Worm (Caenorhabditis elegans) whole organism, young adult: ENCODE data around the gene rbm-26.

Experiments
- B0019.2 ChIP-seq: fragments of 200-800 bp; sonication (Bioruptor generic); conservative IDR thresholded peaks from 2 replicates; pipeline ENCODE4 v1.3.6; 2022; ENCODE audit warnings: missing genetic modification reagents, missing genetic modification characterization, missing compliant biosample characterization
- B0035.1 ChIP-seq: sonication (generic microtip); optimal IDR thresholded peaks from 2 replicates; lab custom pipeline; 2016; ENCODE audit warnings: missing genetic modification characterization, mild to moderate bottlenecking, missing compliant biosample characterization, missing genotype, missing genetic modification reagents
- B0261.1 ChIP-seq: sonication (generic microtip); optimal IDR thresholded peaks from 2 replicates; lab custom pipeline; 2016; ENCODE audit warnings: mild to moderate bottlenecking, missing genetic modification characterization, moderate library complexity, missing compliant biosample characterization
- F22D6.2 ChIP-seq: sonication (generic microtip); optimal IDR thresholded peaks from 2 replicates; lab custom pipeline; 2016; ENCODE audit warnings: mild to moderate bottlenecking, missing genetic modification characterization, missing compliant biosample characterization
- F33H1.4 ChIP-seq: fragments of 200-800 bp; sonication (Bioruptor generic); IDR thresholded peaks from 2 replicates; pipeline ENCODE4 v1.3.6; 2022; ENCODE audit warnings: missing genetic modification reagents, missing genetic modification characterization, missing compliant biosample characterization
- F55B11.4 ChIP-seq: sonication (generic microtip); optimal IDR thresholded peaks from 2 replicates; lab custom pipeline; 2016; ENCODE audit warnings: missing compliant biosample characterization, missing genetic modification characterization, borderline replicate concordance; ENCODE audit not compliant: insufficient read depth
- K12H6.12 ChIP-seq: fragments of 200-800 bp; sonication (Bioruptor generic); optimal IDR thresholded peaks from 2 replicates; lab custom pipeline; 2018; ENCODE audit warnings: mild to moderate bottlenecking, missing genetic modification characterization, missing compliant biosample characterization
- Y53F4B.3 ChIP-seq: fragments of 200-800 bp; sonication (Bioruptor generic); IDR thresholded peaks from 2 replicates; pipeline ENCODE4 v1.3.6; 2022; ENCODE audit warnings: missing genetic modification reagents, missing genetic modification characterization, missing compliant biosample characterization
- Y53G8AR.9 ChIP-seq: fragments of 200-800 bp; sonication (Bioruptor generic); conservative IDR thresholded peaks from 2 replicates; pipeline ENCODE4 v1.3.6; 2022; ENCODE audit warnings: missing genetic modification reagents, missing genetic modification characterization, missing compliant biosample characterization
- Y67H2A.10 ChIP-seq: fragments of 200-800 bp; sonication (Bioruptor generic); conservative IDR thresholded peaks from 2 replicates; pipeline ENCODE4 v1.3.6; 2022; ENCODE audit warnings: missing genetic modification reagents, missing genetic modification characterization, missing compliant biosample characterization
- Y95B8A.8 ChIP-seq: fragments of 200-800 bp; sonication (Bioruptor generic); IDR thresholded peaks from 2 replicates; pipeline ENCODE4 v1.3.6; 2022; ENCODE audit warnings: missing genetic modification reagents, missing genetic modification characterization, missing compliant biosample characterization
- ZK185.1 ChIP-seq: sonication (generic microtip); optimal IDR thresholded peaks from 2 replicates; lab custom pipeline; 2016; ENCODE audit warnings: mild to moderate bottlenecking, missing genetic modification characterization, missing compliant biosample characterization; ENCODE audit not compliant: poor library complexity, severe bottlenecking
- athp-1 ChIP-seq: sonication (generic microtip); optimal IDR thresholded peaks from 2 replicates; lab custom pipeline; 2017; ENCODE audit warnings: mild to moderate bottlenecking, missing genetic modification characterization, missing compliant biosample characterization
- attf-5 ChIP-seq: fragments of 200-800 bp; sonication (Bioruptor generic); optimal IDR thresholded peaks from 2 replicates; lab custom pipeline; 2018; ENCODE audit warnings: mild to moderate bottlenecking, missing genetic modification characterization, missing compliant biosample characterization
- bed-2 ChIP-seq: fragments of 200-800 bp; sonication (Bioruptor generic); IDR thresholded peaks from 2 replicates; pipeline ENCODE4 v1.3.6; 2022; ENCODE audit warnings: missing genetic modification reagents, missing genetic modification characterization, missing compliant biosample characterization
- ccch-3 ChIP-seq: fragments of 200-800 bp; sonication (Bioruptor generic); optimal IDR thresholded peaks from 2 replicates; lab custom pipeline; 2018; ENCODE audit warnings: mild to moderate bottlenecking, missing genetic modification characterization, missing compliant biosample characterization
- cebp-1 ChIP-seq, 2 experiments: fragments of 200-800 bp in 1 of 2; sonication (Bioruptor generic) in 1 of 2; sonication (generic microtip) in 1 of 2; IDR thresholded peaks in 1 of 2; optimal IDR thresholded peaks in 1 of 2; 2 replicates each; pipeline versions ENCODE4 v1.3.6 to Lab custom; 2017 to 2022; ENCODE audit warnings: missing compliant biosample characterization in 2 of 2, missing genetic modification characterization in 2 of 2, mild to moderate bottlenecking in 1 of 2, missing genetic modification reagents in 1 of 2, moderate library complexity in 1 of 2
- ceh-27 ChIP-seq: fragments of 200-800 bp; sonication (Bioruptor generic); optimal IDR thresholded peaks from 2 replicates; lab custom pipeline; 2018; ENCODE audit warnings: mild to moderate bottlenecking, missing genetic modification characterization, moderate library complexity, missing compliant biosample characterization
- chd-7 ChIP-seq: sonication (generic microtip); optimal IDR thresholded peaks from 2 replicates; lab custom pipeline; 2016; ENCODE audit warnings: mild to moderate bottlenecking, missing genetic modification characterization, moderate library complexity, missing compliant biosample characterization
- die-1 ChIP-seq: sonication (generic microtip); optimal IDR thresholded peaks from 2 replicates; lab custom pipeline; 2016; ENCODE audit warnings: missing genotype, mild to moderate bottlenecking, missing genetic modification characterization, missing compliant biosample characterization
- dox-1 ChIP-seq: fragments of 200-800 bp; sonication (Bioruptor generic); IDR thresholded peaks from 2 replicates; pipeline ENCODE4 v1.3.6; 2022; ENCODE audit warnings: missing genetic modification reagents, missing genetic modification characterization, missing compliant biosample characterization
- efl-1 ChIP-seq: fragments of 150-350 bp; optimal IDR thresholded peaks from 2 replicates; lab custom pipeline; 2014; ENCODE audit warnings: missing biosample characterization, missing genetic modification reagents, missing genetic modification characterization
- ekl-4 ChIP-seq: fragments of 200-800 bp; sonication (Bioruptor generic); IDR thresholded peaks from 2 replicates; pipeline ENCODE4 v1.3.6; 2022; ENCODE audit warnings: missing genetic modification reagents, missing genetic modification characterization, missing compliant biosample characterization
- ets-4 ChIP-seq: fragments of 200-800 bp; sonication (Bioruptor generic); optimal IDR thresholded peaks from 2 replicates; lab custom pipeline; 2018; ENCODE audit warnings: mild to moderate bottlenecking, missing genetic modification characterization, missing compliant biosample characterization
- gei-17 ChIP-seq: fragments of 200-800 bp; sonication (Bioruptor generic); optimal IDR thresholded peaks from 2 replicates; lab custom pipeline; 2018; ENCODE audit warnings: mild to moderate bottlenecking, missing genetic modification characterization, missing compliant biosample characterization
- lag-1 ChIP-seq: fragments of 200-800 bp; sonication (Bioruptor generic); IDR thresholded peaks from 2 replicates; pipeline ENCODE4 v1.3.6; 2022; ENCODE audit warnings: missing genetic modification reagents, missing genetic modification characterization, missing compliant biosample characterization
- let-607 ChIP-seq, 2 experiments: fragments of 200-800 bp in 1 of 2; sonication (Bioruptor generic) in 1 of 2; sonication (generic microtip) in 1 of 2; optimal IDR thresholded peaks; 2 replicates each; lab custom pipeline; 2016 to 2018; ENCODE audit warnings: mild to moderate bottlenecking in 2 of 2, missing compliant biosample characterization in 2 of 2, missing genetic modification characterization in 2 of 2, moderate library complexity in 2 of 2, missing genotype in 1 of 2
- lin-40 ChIP-seq: sonication (generic microtip); optimal IDR thresholded peaks from 2 replicates; lab custom pipeline; 2016; ENCODE audit warnings: missing genetic modification characterization, mild to moderate bottlenecking, missing compliant biosample characterization, missing genotype, missing genetic modification reagents
- lin-54 ChIP-seq: fragments of 200-800 bp; sonication (Bioruptor generic); optimal IDR thresholded peaks from 2 replicates; lab custom pipeline; 2018; ENCODE audit warnings: mild to moderate bottlenecking, missing genetic modification characterization, missing compliant biosample characterization
- lir-1 ChIP-seq: fragments of 200-800 bp; sonication (Bioruptor generic); conservative IDR thresholded peaks from 2 replicates; pipeline ENCODE4 v1.3.6; 2022; ENCODE audit warnings: missing genetic modification reagents, missing genetic modification characterization, missing compliant biosample characterization
- madf-3 ChIP-seq: fragments of 200-800 bp; sonication (Bioruptor generic); IDR thresholded peaks from 2 replicates; pipeline ENCODE4 v1.3.6; 2022; ENCODE audit warnings: missing genetic modification reagents, missing genetic modification characterization, missing compliant biosample characterization
- madf-6 ChIP-seq: fragments of 200-800 bp; sonication (Bioruptor generic); IDR thresholded peaks from 2 replicates; pipeline ENCODE4 v1.3.6; 2022; ENCODE audit warnings: missing genetic modification reagents, missing genetic modification characterization, missing compliant biosample characterization
- madf-8 ChIP-seq: fragments of 200-800 bp; sonication (Bioruptor generic); conservative IDR thresholded peaks from 2 replicates; pipeline ENCODE4 v1.3.6; 2022; ENCODE audit warnings: missing genetic modification reagents, missing genetic modification characterization, missing compliant biosample characterization
- mcd-1 ChIP-seq: fragments of 200-800 bp; sonication (Bioruptor generic); IDR thresholded peaks from 2 replicates; pipeline ENCODE4 v1.3.6; 2022; ENCODE audit warnings: missing genetic modification reagents, missing genetic modification characterization, missing compliant biosample characterization
- mel-28 ChIP-seq: sonication (generic microtip); optimal IDR thresholded peaks from 2 replicates; lab custom pipeline; 2016; ENCODE audit warnings: borderline replicate concordance, mild to moderate bottlenecking, missing genetic modification characterization, missing compliant biosample characterization
- nfyb-1 ChIP-seq: fragments of 200-800 bp; sonication (Bioruptor generic); IDR thresholded peaks from 2 replicates; pipeline ENCODE4 v1.3.6; 2022; ENCODE audit warnings: missing genetic modification reagents, missing genetic modification characterization, missing compliant biosample characterization
- nhr-80 ChIP-seq: sonication (generic microtip); optimal IDR thresholded peaks from 2 replicates; lab custom pipeline; 2016; ENCODE audit warnings: missing genetic modification characterization, missing compliant biosample characterization
- nhr-90 ChIP-seq: sonication (generic microtip); optimal IDR thresholded peaks from 2 replicates; lab custom pipeline; 2016; ENCODE audit warnings: missing genotype, mild to moderate bottlenecking, missing genetic modification characterization, missing compliant biosample characterization
- pha-4 ChIP-seq: fragments of 150-350 bp; sonication (generic microtip); optimal IDR thresholded peaks from 2 replicates; lab custom pipeline; 2014; ENCODE audit warnings: missing biosample characterization, missing genetic modification reagents, missing genetic modification characterization
- rpc-1 ChIP-seq, 2 experiments: fragments of 150-350 bp in 1 of 2; sonication (generic microtip) in 1 of 2; optimal IDR thresholded peaks; 2 replicates each; lab custom pipeline; 2014 to 2018; ENCODE audit warnings: missing biosample characterization in 1 of 2, missing genetic modification characterization in 1 of 2, missing genetic modification reagents in 1 of 2, missing genotype in 1 of 2
- snpc-4 ChIP-seq, 5 experiments: fragments of 150-350 bp in 1 of 5; sonication (generic microtip) in 4 of 5; optimal IDR thresholded peaks; 2 replicates each; lab custom pipeline; 2014 to 2018; ENCODE audit warnings: missing genetic modification characterization in 5 of 5, missing biosample characterization in 3 of 5, antibody characterized with exemption in 2 of 5, mild to moderate bottlenecking in 2 of 5, missing compliant biosample characterization in 2 of 5, missing genotype in 2 of 5, moderate library complexity in 2 of 5, missing genetic modification reagents in 1 of 5
- somi-1 ChIP-seq: fragments of 200-800 bp; sonication (Bioruptor generic); optimal IDR thresholded peaks from 2 replicates; lab custom pipeline; 2018; ENCODE audit warnings: mild to moderate bottlenecking, missing genetic modification characterization, missing compliant biosample characterization
- tbp1 ChIP-seq: fragments of 200-800 bp; sonication (Bioruptor generic); optimal IDR thresholded peaks from 2 replicates; lab custom pipeline; 2018; ENCODE audit warnings: mild to moderate bottlenecking, missing genetic modification characterization, missing compliant biosample characterization
- unc-130 ChIP-seq: sonication (generic microtip); optimal IDR thresholded peaks from 2 replicates; lab custom pipeline; 2016; ENCODE audit warnings: missing genetic modification reagents, missing genetic modification characterization, missing compliant biosample characterization
- zim-3 ChIP-seq: sonication (generic microtip); optimal IDR thresholded peaks from 2 replicates; lab custom pipeline; 2017; ENCODE audit warnings: mild to moderate bottlenecking, missing genetic modification characterization, moderate library complexity, missing compliant biosample characterization
- ztf-18 ChIP-seq: sonication (generic microtip); optimal IDR thresholded peaks from 2 replicates; lab custom pipeline; 2016; ENCODE audit warnings: missing genotype, mild to moderate bottlenecking, missing genetic modification characterization, missing compliant biosample characterization

rbm-26 gene

DNA sequence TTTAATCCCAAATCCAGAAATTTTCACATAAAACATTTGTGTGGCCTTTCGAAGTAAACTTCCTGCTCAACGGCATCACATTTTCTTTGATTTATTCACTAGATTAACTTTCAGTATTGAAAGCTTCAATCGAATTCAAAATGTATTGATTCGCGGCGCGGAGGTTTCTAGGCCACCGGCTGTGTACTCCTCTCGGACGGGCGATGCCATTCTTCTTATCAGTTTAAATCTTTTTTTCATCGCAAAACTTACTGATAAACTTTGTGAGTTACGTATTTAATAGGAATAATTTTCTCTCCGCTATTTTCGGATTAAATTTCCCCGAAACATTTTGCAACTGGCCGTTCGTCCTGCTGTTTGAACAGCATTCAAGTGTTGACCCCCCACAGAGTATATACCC, 10.5 kb downstream of the rbm-26 start:
- TF ChIP-seq F22D6.2 (tag; lab: Kevin White, UChicago) (peak; percentile 25), madf-3 (0 out of 2 replicates have a peak, but pooled peaks have one; percentile 43), B0261.1 (tag; lab: Kevin White, UChicago) (no peak), Y95B8A.8 (GFP tag; lab: Robert Waterston, UW) (no peak), ets-4 (GFP tag; lab: Kevin White, UChicago) (no peak), F55B11.4 (tag; lab: Kevin White, UChicago) (no peak), die-1 (no peak), B0019.2 (GFP tag; lab: Robert Waterston, UW) (no peak), lir-1 (GFP tag; lab: Robert Waterston, UW) (0 out of 2 replicates have a peak, but pooled peaks have one; percentile 29), efl-1 (GFP tag; lab: Kevin White, UChicago) (peak; percentile 7), attf-5 (peak; percentile 34), athp-1 (peak; percentile 12), cebp-1 (GFP tag; IDR thresholded peaks at IDR 0.05; lab: Robert Waterston, UW) (no peak), cebp-1 (tag; optimal IDR thresholded peaks at IDR 0.05; lab: Kevin White, UChicago) (peak; percentile 51), madf-8 (GFP tag; lab: Robert Waterston, UW) (no peak), somi-1 (GFP tag; lab: Kevin White, UChicago) (peak; percentile 4), F33H1.4 (GFP tag; lab: Robert Waterston, UW) (peak; percentile 46; the same call in 1 of the 2 replicates), ccch-3 (GFP tag; lab: Kevin White, UChicago) (peak; percentile 36), bed-2 (GFP tag; lab: Robert Waterston, UW) (0 out of 2 replicates have a peak, but pooled peaks have one; percentile 50), snpc-4 (GFP tag; optimal IDR thresholded peaks at IDR 0.05; lab: Kevin White, UChicago) (no peak), snpc-4 (tag; optimal IDR thresholded peaks at IDR 0.05; lab: Kevin White, UChicago) (peak in 3 of 4 experiments; percentile 40 to 42 (median 42)), ekl-4 (peak; percentile 37; the same call in 1 of the 2 replicates), lin-40 (peak; percentile 61), ztf-18 (tag; lab: Kevin White, UChicago) (peak; percentile 12), nfyb-1 (GFP tag; lab: Robert Waterston, UW) (peak; percentile 62; the same call in 1 of the 2 replicates), rpc-1 (optimal IDR thresholded peaks at IDR 0.05; lab: Kevin White, UChicago) (no peak), rpc-1 (tag; optimal IDR thresholded peaks at IDR 0.05; lab: Kevin White, UChicago) (no peak), K12H6.12 (tag; lab: Kevin White, UChicago) (no peak), lin-54 (GFP tag; lab: Kevin White, UChicago) (peak; percentile 77), nhr-80 (peak; percentile 48), ceh-27 (GFP tag; lab: Kevin White, UChicago) (peak; percentile 73), nhr-90 (tag; lab: Kevin White, UChicago) (no peak), mel-28 (no peak), mcd-1 (GFP tag; lab: Robert Waterston, UW) (peak; percentile 68), Y53G8AR.9 (0 out of 2 replicates have a peak, but pooled peaks have one; percentile 53), ZK185.1 (tag; lab: Kevin White, UChicago) (peak; percentile 96), lag-1 (GFP tag; lab: Robert Waterston, UW) (no peak), B0035.1 (tag; lab: Kevin White, UChicago) (no peak), pha-4 (tag; lab: Kevin White, UChicago) (no peak), tbp1 (GFP tag; lab: Kevin White, UChicago) (peak; percentile 44), unc-130 (GFP tag; lab: Kevin White, UChicago) (peak; percentile 45), Y53F4B.3 (no peak), zim-3 (tag; lab: Kevin White, UChicago) (peak; percentile 5), madf-6 (GFP tag; lab: Robert Waterston, UW) (peak; percentile 61; the same call in 1 of the 2 replicates), let-607 (tag; optimal IDR thresholded peaks at IDR 0.05; lab: Kevin White, UChicago) (peak in 1 of 2 experiments; percentile 47), Y67H2A.10 (GFP tag; lab: Robert Waterston, UW) (peak; percentile 62; the same call in 1 of the 2 replicates), dox-1 (peak; percentile 68), gei-17 (peak; percentile 4), chd-7 (tag; lab: Kevin White, UChicago) (peak; percentile 20)
